Worm (Caenorhabditis elegans) whole organism, midembryonic: ENCODE measurements around the gene cls-2.

Experiments
- T22C8.4 ChIP-seq: fragments of 200-800 bp; sonication (Bioruptor generic); IDR thresholded peaks from 2 replicates; pipeline ENCODE4 v1.3.6; 2022; ENCODE audit warnings: missing genetic modification characterization, missing compliant biosample characterization
- cog-1 ChIP-seq: sonication (generic microtip); optimal IDR thresholded peaks from 2 replicates; lab custom pipeline; 2016; ENCODE audit warnings: missing genetic modification characterization, missing compliant biosample characterization
- flt-1 ChIP-seq: fragments of 200-800 bp; sonication (Bioruptor generic); IDR thresholded peaks from 2 replicates; pipeline ENCODE4 v1.3.6; 2022; ENCODE audit warnings: missing genetic modification characterization, missing compliant biosample characterization
- klf-2 ChIP-seq: fragments of 200-800 bp; sonication (Bioruptor generic); conservative IDR thresholded peaks from 2 replicates; pipeline ENCODE4 v1.3.6; 2022; ENCODE audit warnings: missing genetic modification reagents, missing genetic modification characterization, missing compliant biosample characterization
- med-1 ChIP-seq: sonication (generic microtip); optimal IDR thresholded peaks from 2 replicates; lab custom pipeline; 2017; ENCODE audit warnings: missing genetic modification characterization, mild to moderate bottlenecking, missing compliant biosample characterization, antibody characterized with exemption, missing genetic modification reagents; ENCODE audit not compliant: insufficient read depth
- ref-1 ChIP-seq: fragments of 200-800 bp; sonication (Bioruptor generic); conservative IDR thresholded peaks from 2 replicates; pipeline ENCODE4 v1.3.6; 2022; ENCODE audit warnings: missing genetic modification reagents, missing genetic modification characterization, missing compliant biosample characterization
- tab-1 ChIP-seq: fragments of 200-800 bp; sonication (Bioruptor generic); IDR thresholded peaks from 2 replicates; pipeline ENCODE4 v1.3.6; 2022; ENCODE audit warnings: missing genetic modification characterization, missing compliant biosample characterization
- ztf-23 ChIP-seq: fragments of 200-800 bp; sonication (Bioruptor generic); IDR thresholded peaks from 2 replicates; pipeline ENCODE4 v1.3.6; 2022; ENCODE audit warnings: missing genetic modification reagents, missing genetic modification characterization, missing compliant biosample characterization
- ztf-29 ChIP-seq: fragments of 200-800 bp; sonication (Bioruptor generic); IDR thresholded peaks from 2 replicates; pipeline ENCODE4 v1.3.6; 2022; ENCODE audit warnings: missing genetic modification reagents, missing genetic modification characterization, missing compliant biosample characterization

cls-2 gene

DNA sequence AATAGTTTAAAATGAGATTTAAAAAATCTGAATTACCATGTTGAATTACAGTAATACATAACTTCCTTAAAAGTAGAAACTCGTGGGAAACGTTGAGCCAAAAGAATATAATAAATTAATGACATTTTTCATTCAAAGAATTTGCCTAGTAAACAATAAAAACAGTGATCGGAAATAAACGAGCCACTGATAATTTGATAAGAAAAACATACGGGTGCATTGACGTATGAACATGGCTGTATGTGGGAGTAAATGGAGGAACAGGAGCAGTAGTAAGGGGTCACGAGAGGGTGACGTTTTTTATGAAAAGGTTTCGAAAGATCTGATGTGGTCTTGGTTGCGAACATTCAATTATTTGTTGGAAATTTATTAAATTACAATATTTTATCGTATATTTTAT lies 24.0 kb upstream of the cls-2 start:
- TF ChIP-seq cog-1 (tag; lab: Kevin White, UChicago): no peak
- TF ChIP-seq T22C8.4 (GFP tag; lab: Robert Waterston, UW): no peak
- no peak for TF ChIP-seq flt-1 (GFP tag; lab: Robert Waterston, UW)
- TF ChIP-seq ref-1 (GFP tag; lab: Robert Waterston, UW): no peak
- no peak for TF ChIP-seq med-1 (GFP tag; lab: Kevin White, UChicago)
- TF ChIP-seq klf-2 (GFP tag; lab: Robert Waterston, UW): no peak
- TF ChIP-seq ztf-23 (GFP tag; lab: Robert Waterston, UW): no peak
- TF ChIP-seq ztf-29 (GFP tag; lab: Robert Waterston, UW): no peak

DNA sequence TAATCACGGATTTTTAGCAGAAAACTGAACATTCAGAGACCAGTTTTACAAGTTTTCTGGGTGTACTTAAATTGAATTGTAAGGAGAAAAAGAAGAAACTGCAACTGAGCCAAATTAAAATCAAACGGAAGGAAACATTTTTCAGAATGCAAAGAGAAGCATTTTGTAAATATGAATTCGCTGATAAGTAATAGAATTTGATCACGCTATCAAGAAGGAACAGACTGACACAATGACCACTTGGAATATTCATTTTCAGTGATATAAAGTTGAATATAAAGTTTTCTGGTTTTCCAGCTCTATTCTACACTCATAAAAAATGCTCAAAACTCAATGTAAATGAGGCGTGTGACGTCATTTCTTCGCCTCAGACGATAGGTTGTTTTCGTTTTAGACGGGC lies 20.7 kb upstream of the cls-2 start:
- no peak for TF ChIP-seq T22C8.4 (GFP tag; lab: Robert Waterston, UW)
- no peak for TF ChIP-seq ztf-23 (GFP tag; lab: Robert Waterston, UW)
- TF ChIP-seq cog-1 (tag; lab: Kevin White, UChicago): no peak
- TF ChIP-seq flt-1 (GFP tag; lab: Robert Waterston, UW): no peak
- no peak for TF ChIP-seq ref-1 (GFP tag; lab: Robert Waterston, UW)
- TF ChIP-seq tab-1 (GFP tag; lab: Robert Waterston, UW): no peak

DNA sequence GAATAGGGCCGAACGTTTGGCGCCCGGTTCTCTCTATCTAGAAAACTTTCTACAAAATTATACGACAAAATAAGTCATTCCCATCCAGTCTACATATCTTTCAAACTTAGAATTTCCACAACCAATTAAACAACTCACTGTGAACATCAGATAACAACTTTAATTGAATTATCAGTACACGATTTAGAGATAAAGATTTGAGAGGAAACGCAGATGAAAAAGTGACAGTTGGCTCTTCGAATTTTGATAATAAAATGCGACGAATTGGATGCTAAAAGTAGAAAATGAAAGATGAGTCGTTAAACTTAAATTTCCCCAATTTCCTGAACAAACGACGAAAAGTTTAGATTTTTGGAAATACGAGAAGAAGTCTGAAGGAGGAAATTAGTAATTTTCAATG lies 19.8 kb upstream of the cls-2 start:
- TF ChIP-seq cog-1 (tag; lab: Kevin White, UChicago): no peak

DNA sequence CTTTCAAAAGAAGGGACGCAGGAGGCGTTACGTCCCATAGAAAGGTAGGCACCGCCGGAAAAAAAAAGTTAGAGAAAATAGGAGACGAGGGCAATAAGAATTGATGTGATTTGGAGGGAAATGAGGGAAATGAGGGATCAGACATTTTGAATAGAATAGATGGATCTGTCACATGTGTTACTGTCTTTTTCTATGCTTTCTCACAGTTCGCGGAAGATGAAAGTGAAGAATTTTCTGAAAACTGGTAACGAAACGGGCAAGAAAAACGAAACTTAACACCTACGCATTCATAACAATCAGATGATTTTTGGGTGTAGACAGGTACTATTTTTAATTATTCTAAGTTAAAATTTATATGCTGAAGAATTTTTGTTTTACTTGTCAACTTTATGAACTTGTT lies 17.2 kb upstream of the cls-2 start, which contains the start of gene R107.9:
R107.9 (plus strand) TSS at position 301 of the 400 bp plus-strand sequence.
- TF ChIP-seq tab-1 (GFP tag; lab: Robert Waterston, UW) (no peak), cog-1 (tag; lab: Kevin White, UChicago) (no peak), T22C8.4 (GFP tag; lab: Robert Waterston, UW) (no peak), ztf-29 (GFP tag; lab: Robert Waterston, UW) (no peak)

DNA sequence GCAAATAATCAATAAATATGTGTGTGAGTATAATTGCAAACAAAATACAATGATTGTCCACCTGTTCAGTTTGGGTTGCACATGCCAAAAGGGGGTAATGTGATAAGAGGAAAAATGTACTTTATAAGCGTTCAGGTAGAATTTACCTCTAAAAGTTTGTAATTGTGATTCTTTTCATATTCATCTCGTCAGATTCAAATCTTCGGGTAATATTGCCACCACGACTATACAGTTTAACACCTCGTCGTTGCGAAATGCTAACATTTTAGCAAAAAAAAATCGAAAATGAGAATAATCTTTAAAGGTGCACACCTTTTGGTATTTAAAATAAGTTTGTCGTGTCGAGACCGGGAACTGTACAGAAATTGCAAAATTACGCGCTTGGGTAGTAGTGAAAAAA lies 11.6 kb upstream of the cls-2 start, which contains the start of gene nac-2:
nac-2 (minus strand) TSS at position 101 of the 400 bp plus-strand sequence.
- no peak for TF ChIP-seq klf-2 (GFP tag; lab: Robert Waterston, UW)
- no peak for TF ChIP-seq cog-1 (tag; lab: Kevin White, UChicago)
- no peak for TF ChIP-seq ref-1 (GFP tag; lab: Robert Waterston, UW)
- no peak for TF ChIP-seq ztf-29 (GFP tag; lab: Robert Waterston, UW)
- TF ChIP-seq ztf-23 (GFP tag; lab: Robert Waterston, UW): no peak
- no peak for TF ChIP-seq med-1 (GFP tag; lab: Kevin White, UChicago)
- no peak for TF ChIP-seq tab-1 (GFP tag; lab: Robert Waterston, UW)
- no peak for TF ChIP-seq flt-1 (GFP tag; lab: Robert Waterston, UW)
- no peak for TF ChIP-seq T22C8.4 (GFP tag; lab: Robert Waterston, UW)

DNA sequence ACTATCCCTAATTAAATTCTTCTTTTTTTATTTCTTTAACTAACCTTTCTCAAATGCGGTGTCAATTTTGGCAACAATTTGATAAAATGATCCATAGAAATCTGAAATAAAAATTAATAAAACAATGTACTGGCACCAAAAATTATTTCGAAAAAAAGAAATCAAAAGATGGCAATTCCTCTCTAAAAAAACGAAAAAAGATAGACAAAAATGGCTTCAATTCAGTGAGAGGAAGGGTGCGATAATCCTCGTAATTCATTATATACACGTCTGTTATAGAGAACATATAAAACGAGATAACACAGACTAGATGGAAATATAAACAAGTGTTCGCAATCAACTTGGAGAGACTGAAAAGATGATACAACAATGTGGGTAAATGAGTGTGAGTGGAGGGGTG lies 9.0 kb upstream of the cls-2 start, which contains the start of gene R107.2:
R107.2 (minus strand) TSS at position 101 of the 400 bp plus-strand sequence.
- no peak for TF ChIP-seq flt-1 (GFP tag; lab: Robert Waterston, UW)

DNA sequence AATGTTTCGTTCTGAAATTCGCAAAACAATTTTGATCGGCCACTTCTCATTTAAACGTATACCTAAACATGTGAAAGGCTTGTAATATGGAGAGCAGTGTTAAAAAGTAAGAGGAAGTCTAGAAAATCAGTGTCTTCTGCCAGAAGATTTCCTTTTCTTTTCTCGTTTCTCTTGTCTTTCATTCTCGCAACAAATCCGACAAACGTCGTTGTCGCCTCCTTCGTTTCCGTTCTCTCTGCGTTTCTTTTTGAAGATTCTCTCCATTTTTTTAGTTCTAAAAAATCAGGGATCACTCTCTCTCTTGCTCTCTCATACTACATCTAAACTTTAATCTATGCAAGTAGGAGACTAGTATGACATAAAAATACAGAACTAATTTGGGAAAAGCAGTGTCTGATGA lies 7.6 kb upstream of the cls-2 start:
- TF ChIP-seq klf-2 (GFP tag; lab: Robert Waterston, UW): no peak
- TF ChIP-seq T22C8.4 (GFP tag; lab: Robert Waterston, UW): no peak
- no peak for TF ChIP-seq cog-1 (tag; lab: Kevin White, UChicago)
- no peak for TF ChIP-seq tab-1 (GFP tag; lab: Robert Waterston, UW)
- no peak for TF ChIP-seq ztf-23 (GFP tag; lab: Robert Waterston, UW)
- no peak for TF ChIP-seq flt-1 (GFP tag; lab: Robert Waterston, UW)
- no peak for TF ChIP-seq ref-1 (GFP tag; lab: Robert Waterston, UW)
- TF ChIP-seq ztf-29 (GFP tag; lab: Robert Waterston, UW): no peak
- no peak for TF ChIP-seq med-1 (GFP tag; lab: Kevin White, UChicago)

DNA sequence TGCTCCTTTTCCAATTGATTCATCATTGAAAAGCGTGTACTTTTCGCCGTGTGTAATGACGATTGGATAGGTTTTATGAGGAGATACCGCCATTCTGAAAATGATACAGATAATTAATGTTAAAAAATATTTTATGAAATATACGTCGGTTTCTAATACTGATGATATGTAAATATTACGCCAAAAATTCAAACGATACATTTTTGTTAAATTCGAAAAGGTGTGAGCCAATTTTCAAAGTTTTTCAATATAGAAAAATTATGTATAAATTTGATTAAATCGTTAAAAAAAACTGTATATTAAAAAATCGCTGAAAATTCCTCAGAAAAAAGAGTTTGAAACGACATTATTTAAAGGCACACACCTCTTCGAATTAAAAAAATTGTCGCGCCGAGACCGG lies 4.2 kb upstream of the cls-2 start, which contains the start of gene ikke-1:
ikke-1 (minus strand) TSS at position 101 of the 400 bp plus-strand sequence.
- TF ChIP-seq ref-1 (GFP tag; lab: Robert Waterston, UW) (no peak), ztf-23 (GFP tag; lab: Robert Waterston, UW) (no peak), ztf-29 (GFP tag; lab: Robert Waterston, UW) (no peak), klf-2 (GFP tag; lab: Robert Waterston, UW) (no peak), cog-1 (tag; lab: Kevin White, UChicago) (no peak), med-1 (GFP tag; lab: Kevin White, UChicago) (no peak), flt-1 (GFP tag; lab: Robert Waterston, UW) (no peak), tab-1 (GFP tag; lab: Robert Waterston, UW) (no peak), T22C8.4 (GFP tag; lab: Robert Waterston, UW) (no peak)

DNA sequence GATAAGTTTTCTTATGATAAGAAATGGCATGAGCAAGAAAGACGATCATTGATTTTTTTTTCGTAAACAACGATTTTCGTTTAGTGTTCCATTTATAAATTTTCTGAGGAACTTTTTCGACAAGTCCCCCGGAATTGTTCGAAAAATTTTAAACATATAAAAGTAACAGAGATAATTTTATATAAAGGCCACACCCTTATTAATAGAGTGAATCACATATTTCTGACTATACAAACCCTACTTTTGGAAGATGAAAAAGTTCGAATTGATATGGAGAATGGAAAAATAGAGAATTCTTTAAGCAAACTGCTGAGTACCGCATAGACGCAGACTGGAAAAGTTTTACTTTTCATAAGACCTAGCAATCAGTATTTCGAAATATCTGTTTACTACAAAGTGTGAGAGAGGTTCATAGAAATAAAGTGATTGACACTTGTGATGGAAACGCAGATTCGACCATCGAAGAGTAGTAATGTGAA lies 3.7 kb upstream of the cls-2 start:
- TF ChIP-seq klf-2 (GFP tag; lab: Robert Waterston, UW) (no peak), ztf-29 (GFP tag; lab: Robert Waterston, UW) (no peak), tab-1 (GFP tag; lab: Robert Waterston, UW) (no peak), ztf-23 (GFP tag; lab: Robert Waterston, UW) (no peak), T22C8.4 (GFP tag; lab: Robert Waterston, UW) (no peak), cog-1 (tag; lab: Kevin White, UChicago) (no peak), med-1 (GFP tag; lab: Kevin White, UChicago) (no peak), ref-1 (GFP tag; lab: Robert Waterston, UW) (no peak), flt-1 (GFP tag; lab: Robert Waterston, UW) (no peak)

DNA sequence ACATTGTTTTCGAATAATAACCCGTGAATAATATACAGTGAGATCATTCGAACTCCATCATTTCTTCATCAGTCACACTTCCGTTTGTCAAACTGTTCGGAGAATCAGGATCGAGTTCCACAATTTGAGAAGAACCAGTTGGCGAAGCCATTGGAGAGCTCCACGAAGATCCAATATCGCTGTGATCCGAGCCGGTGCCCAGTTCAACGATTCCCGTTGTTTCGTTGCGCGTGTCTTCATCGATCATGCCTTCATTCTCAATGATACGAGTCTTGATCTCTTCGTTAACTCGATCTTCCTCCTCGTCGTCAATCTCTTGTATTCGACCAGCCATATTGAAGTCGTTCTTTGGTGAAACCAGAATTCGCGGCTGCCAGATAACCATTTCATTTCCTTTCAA lies 3.1 kb upstream of the cls-2 start:
- TF ChIP-seq cog-1 (tag; lab: Kevin White, UChicago) (no peak), ref-1 (GFP tag; lab: Robert Waterston, UW) (no peak), tab-1 (GFP tag; lab: Robert Waterston, UW) (no peak), ztf-29 (GFP tag; lab: Robert Waterston, UW) (no peak), ztf-23 (GFP tag; lab: Robert Waterston, UW) (no peak), T22C8.4 (GFP tag; lab: Robert Waterston, UW) (no peak), flt-1 (GFP tag; lab: Robert Waterston, UW) (no peak), med-1 (GFP tag; lab: Kevin White, UChicago) (no peak), klf-2 (GFP tag; lab: Robert Waterston, UW) (no peak)
